Worm (Caenorhabditis elegans): Measurements from ENCODE around the gene T12G3.6.

The T12G3.6 gene

DNA sequence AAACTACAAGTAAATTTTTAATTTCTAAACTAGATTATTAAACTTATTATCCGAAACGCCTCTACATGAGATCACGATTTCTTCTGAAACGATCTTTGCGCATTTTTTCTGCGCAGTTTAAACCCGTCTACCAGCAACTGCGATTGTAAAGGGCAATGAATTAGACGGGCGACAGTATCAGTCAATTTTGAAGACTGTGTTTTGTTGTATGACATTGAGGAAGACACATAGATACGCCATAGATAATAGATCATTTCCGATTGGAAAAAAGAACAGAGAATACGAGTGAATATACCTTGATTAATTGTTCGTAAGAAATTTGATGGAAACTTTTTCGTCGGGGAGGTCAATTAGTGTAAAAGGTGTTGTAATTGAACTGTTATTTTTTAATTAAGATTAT is 9.7 kb downstream of the T12G3.6 start:
- TF ChIP-seq mdl-1 (tag; optimal IDR thresholded peaks at IDR 0.05), result peak in 1 of 2 experiments; percentile 46
- no peak for TF ChIP-seq T20F7.1 (GFP tag; optimal IDR thresholded peaks at IDR 0.05)
- no peak for TF ChIP-seq F26F4.8 (GFP tag; conservative IDR thresholded peaks at IDR 0.05)
- TF ChIP-seq nhr-48 (tag; optimal IDR thresholded peaks at IDR 0.05), result peak; percentile 5
- TF ChIP-seq nhr-25 (tag; optimal IDR thresholded peaks at IDR 0.05; ENCODE audit: borderline replicate concordance, insufficient read depth), result peak; percentile 47
- TF ChIP-seq nhr-28 (tag; optimal IDR thresholded peaks at IDR 0.05), result peak; percentile 57

DNA sequence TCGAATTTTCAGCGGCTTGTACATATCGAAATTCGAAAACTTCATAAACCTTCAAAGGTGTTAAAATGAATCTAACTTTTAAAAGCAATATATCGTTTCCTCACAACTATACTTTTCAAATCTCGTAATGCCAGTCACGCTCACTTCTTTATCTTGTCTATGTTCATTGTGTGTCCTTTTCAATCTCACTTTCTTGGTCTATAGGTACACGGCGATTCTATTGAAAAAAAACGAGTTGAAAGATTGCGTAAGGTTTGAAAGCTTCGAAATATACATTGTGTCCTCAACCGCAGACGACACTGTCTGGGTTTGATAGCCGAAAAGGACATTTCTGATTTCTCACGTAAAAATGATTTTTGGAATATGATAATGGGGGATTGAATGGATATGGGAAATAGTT is 12.2 kb downstream of the T12G3.6 start:
- TF ChIP-seq nhr-102 (tag; optimal IDR thresholded peaks at IDR 0.05) (no peak), unc-62 (GFP tag; optimal IDR thresholded peaks at IDR 0.05 in 1 of 2) (peak in 1 of 2 experiments; percentile 84), unc-62 (tag; optimal IDR thresholded peaks at IDR 0.05) (no peak)

DNA sequence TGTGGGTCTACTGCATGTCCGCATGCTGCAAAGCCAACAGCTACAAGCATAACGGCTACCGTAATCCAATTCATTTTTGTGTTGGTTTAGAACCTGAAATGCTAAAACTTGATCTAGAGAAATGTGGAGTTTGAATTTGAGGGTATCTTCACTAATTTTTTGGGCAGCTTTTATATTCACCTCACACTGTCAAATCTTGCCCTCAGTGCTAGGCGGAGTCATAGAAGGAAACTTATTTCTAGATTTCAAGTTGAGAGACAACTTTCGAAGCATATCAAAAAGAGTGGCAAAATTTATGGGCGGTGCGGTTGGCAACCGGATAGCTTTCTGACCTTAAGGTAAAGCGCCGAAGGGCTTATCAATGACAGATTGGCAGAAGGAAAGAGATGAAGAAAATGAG is 15.5 kb downstream of the T12G3.6 start, which contains the start of gene lips-6:
Gene lips-6 (minus strand): TSS at position 101 of the 400 bp plus-strand sequence.
- TF ChIP-seq vab-7 (GFP tag; IDR thresholded peaks at IDR 0.05) (no peak), unc-130 (GFP tag; optimal IDR thresholded peaks at IDR 0.05) (no peak), ZK337.2 (GFP tag; IDR thresholded peaks at IDR 0.05) (no peak), pha-4 (GFP tag; IDR thresholded peaks at IDR 0.05) (no peak), pha-4 (tag; optimal IDR thresholded peaks at IDR 0.05) (no peak), lsy-2 (tag; optimal IDR thresholded peaks at IDR 0.05) (no peak), ctbp-1 (GFP tag; IDR thresholded peaks at IDR 0.05) (no peak), daf-8 (GFP tag; IDR thresholded peaks at IDR 0.05) (no peak), nhr-11 (tag; optimal IDR thresholded peaks at IDR 0.05) (no peak), snpc-1.2 (GFP tag; IDR thresholded peaks at IDR 0.05) (no peak), arid-1 (GFP tag; conservative IDR thresholded peaks at IDR 0.05) (no peak), dmd-8 (GFP tag; IDR thresholded peaks at IDR 0.05) (no peak), dmd-9 (GFP tag; IDR thresholded peaks at IDR 0.05) (no peak), lin-29 (GFP tag; IDR thresholded peaks at IDR 0.05) (no peak), F10B5.3 (tag; optimal IDR thresholded peaks at IDR 0.05) (no peak), nhr-28 (tag; optimal IDR thresholded peaks at IDR 0.05) (no peak), nhr-111 (GFP tag; optimal IDR thresholded peaks at IDR 0.05) (no peak), jun-1 (tag; optimal IDR thresholded peaks at IDR 0.05) (no peak), F26F4.8 (GFP tag; conservative IDR thresholded peaks at IDR 0.05) (no peak), Y48G9A.11 (GFP tag; IDR thresholded peaks at IDR 0.05) (no peak)

DNA sequence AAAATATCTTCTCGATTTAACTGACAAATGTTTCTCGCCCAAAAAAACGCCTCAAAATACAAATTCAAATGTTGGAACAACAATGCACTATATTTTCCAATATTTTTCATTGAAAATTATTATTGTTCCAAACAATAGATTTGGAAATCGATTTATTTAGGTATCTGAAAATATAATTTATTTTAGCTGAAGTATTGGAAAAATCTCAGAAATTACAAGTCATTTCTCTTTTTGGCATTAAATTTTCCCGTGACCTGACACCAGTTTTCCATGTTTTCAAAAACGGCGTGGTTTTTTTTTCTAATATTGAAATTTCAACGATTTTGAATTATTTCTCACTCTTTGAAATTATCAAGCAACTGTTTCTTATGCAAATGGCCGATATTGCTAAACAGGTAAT is 18.0 kb downstream of the T12G3.6 start, which contains the start of gene spe-17:
Gene spe-17 (plus strand): TSS at position 301 of the 400 bp plus-strand sequence.
- TF ChIP-seq unc-130 (GFP tag; optimal IDR thresholded peaks at IDR 0.05) (no peak), lin-15B (tag; optimal IDR thresholded peaks at IDR 0.05) (no peak), ztf-7 (tag; optimal IDR thresholded peaks at IDR 0.05) (no peak), rbr-2 (tag; optimal IDR thresholded peaks at IDR 0.05) (no peak), mxl-3 (GFP tag; optimal IDR thresholded peaks at IDR 0.05) (no peak), ZK337.2 (GFP tag; IDR thresholded peaks at IDR 0.05) (no peak), nhr-10 (tag; optimal IDR thresholded peaks at IDR 0.05) (no peak), spr-1 (tag; optimal IDR thresholded peaks at IDR 0.05) (no peak), Y5F2A.4 (GFP tag; optimal IDR thresholded peaks at IDR 0.05) (no peak), spr-3 (GFP tag; optimal IDR thresholded peaks at IDR 0.05) (no peak)

Measured in whole organism, L4 larva.